Worm (Caenorhabditis elegans): ENCODE data around the gene W08E12.5.

DNA sequence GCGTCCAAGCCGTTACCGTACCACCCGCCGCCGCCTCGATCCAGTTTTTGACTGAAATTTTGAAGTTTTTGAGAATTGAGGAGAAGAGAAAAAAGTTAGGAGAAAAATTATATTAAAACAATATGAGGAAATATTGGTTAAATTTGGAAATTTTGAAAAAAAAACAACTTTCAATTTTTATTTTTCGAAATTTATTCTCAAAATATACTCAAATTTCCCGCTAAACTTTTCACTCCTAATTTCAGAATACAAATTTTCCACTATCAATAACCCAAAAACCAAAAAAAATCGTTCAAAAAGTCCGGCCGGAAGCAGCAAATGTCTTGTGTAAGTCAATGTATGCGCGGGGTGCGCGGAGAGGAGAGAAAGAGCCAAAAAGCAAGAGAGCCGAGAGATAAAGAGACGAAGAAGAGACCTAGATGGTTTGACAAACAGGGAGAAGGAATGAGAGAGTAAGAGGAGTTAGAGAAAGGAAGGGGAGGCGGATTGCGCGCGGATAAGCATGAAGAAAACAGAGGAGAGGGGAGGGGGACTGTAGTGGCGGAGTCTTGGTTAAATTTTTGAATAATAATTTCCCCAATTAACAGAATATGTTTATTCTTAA lies 49.5 kb downstream of the W08E12.5 start, which contains the start of gene elks-1:
- TF ChIP-seq elt-3 (tag; optimal IDR thresholded peaks at IDR 0.05) (no peak), mep-1 (tag; optimal IDR thresholded peaks at IDR 0.05) (peak; percentile 32), unc-39 (tag; optimal IDR thresholded peaks at IDR 0.05) (no peak), elt-1 (tag; optimal IDR thresholded peaks at IDR 0.05; ENCODE audit: borderline replicate concordance, insufficient read depth) (no peak), sem-2 (GFP tag; optimal IDR thresholded peaks at IDR 0.05) (no peak), ceh-83 (GFP tag; optimal IDR thresholded peaks at IDR 0.05) (no peak)
